Worm (Caenorhabditis elegans): ENCODE measurements around the gene mtm-9.

DNA sequence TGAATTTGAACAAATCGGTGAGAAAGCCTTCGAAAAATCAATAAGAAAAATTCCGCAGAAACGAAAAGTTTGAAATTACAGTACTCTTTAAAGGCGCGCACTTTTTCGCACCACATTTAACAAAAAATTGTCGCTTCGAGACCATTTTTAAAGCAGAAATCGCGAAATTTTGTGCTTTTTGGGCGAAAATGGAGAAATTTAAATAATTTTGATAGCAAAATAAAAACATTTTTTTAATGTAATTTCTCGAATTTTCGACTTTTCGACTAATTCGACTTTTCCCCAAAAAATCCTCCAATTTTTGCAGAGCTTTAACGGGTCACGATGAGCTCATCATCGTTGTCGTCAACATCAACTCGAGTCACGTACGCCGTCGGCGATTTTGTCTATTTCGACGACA lies 38.7 kb upstream of the mtm-9 start, which contains the start of gene lin-40:
- no peak for TF ChIP-seq ets-5 (GFP tag; IDR thresholded peaks at IDR 0.05)
- no peak for TF ChIP-seq lsy-2 (tag; optimal IDR thresholded peaks at IDR 0.05)
- no peak for TF ChIP-seq nhr-76 (tag; optimal IDR thresholded peaks at IDR 0.05)
- no peak for TF ChIP-seq lin-14 (GFP tag; optimal IDR thresholded peaks at IDR 0.05)
- no peak for TF ChIP-seq zip-4 (GFP tag; optimal IDR thresholded peaks at IDR 0.05)
- no peak for TF ChIP-seq nhr-77 (tag; optimal IDR thresholded peaks at IDR 0.05)
- TF ChIP-seq rnt-1 (tag; optimal IDR thresholded peaks at IDR 0.05) = no peak
